Fruit fly (Drosophila melanogaster): ENCODE data around the gene CG8132.
A peak's percentile ranks its signal among the peaks of the same experiment; 100 is the strongest.

Gene CG8132

dm6 chr3R:9419300-9419652, 18.0 kb downstream of the CG8132 start (continued):
- TF ChIP-seq pho (GFP tag; optimal IDR thresholded peaks at IDR 0.05) (no peak), YL-1 (GFP tag; optimal IDR thresholded peaks at IDR 0.05) (no peak), CG8290 (GFP tag; optimal IDR thresholded peaks at IDR 0.05) (no peak), CG8290 (tag; optimal IDR thresholded peaks at IDR 0.05) (peak in 1 of 2 experiments; percentile 3), Lpt (GFP tag; optimal IDR thresholded peaks at IDR 0.05) (no peak), twi (tag; optimal IDR thresholded peaks at IDR 0.05) (no peak), MTF-1 (GFP tag; optimal IDR thresholded peaks at IDR 0.05; ENCODE audit: borderline replicate concordance) (peak; percentile 49), CG13894 (tag; optimal IDR thresholded peaks at IDR 0.05) (peak; percentile 4), sqz (GFP tag; optimal IDR thresholded peaks at IDR 0.05) (peak; percentile 66), sr (GFP tag; IDR thresholded peaks at IDR 0.05) (no peak), kni (GFP tag; optimal IDR thresholded peaks at IDR 0.05) (no peak), yki (optimal IDR thresholded peaks at IDR 0.05) (peak; percentile 98), ac (GFP tag; optimal IDR thresholded peaks at IDR 0.05) (peak; percentile 70), mld (GFP tag; IDR thresholded peaks at IDR 0.05; ENCODE audit: partially characterized antibody) (no peak), Hsf (GFP tag; optimal IDR thresholded peaks at IDR 0.05) (no peak), CG34376 (GFP tag; optimal IDR thresholded peaks at IDR 0.05) (peak; percentile 72), CG2199 (GFP tag; IDR thresholded peaks at IDR 0.05) (no peak), CG30403 (GFP tag; optimal IDR thresholded peaks at IDR 0.05) (no peak), lbe (GFP tag; optimal IDR thresholded peaks at IDR 0.05) (peak; percentile 53), Fer3 (tag; optimal IDR thresholded peaks at IDR 0.05) (peak; percentile 23), abd-A (tag; optimal IDR thresholded peaks at IDR 0.05) (peak; percentile 14), CG17385 (GFP tag; optimal IDR thresholded peaks at IDR 0.05) (peak; percentile 61), CHES-1-like (GFP tag; optimal IDR thresholded peaks at IDR 0.05) (peak; percentile 10), hkb (optimal IDR thresholded peaks at IDR 0.05) (no peak), hkb (GFP tag; IDR thresholded peaks at IDR 0.05) (no peak), corto (GFP tag; optimal IDR thresholded peaks at IDR 0.05) (no peak), en (GFP tag; optimal IDR thresholded peaks at IDR 0.05) (no peak), CG7556 (GFP tag; optimal IDR thresholded peaks at IDR 0.05) (no peak), Fer2 (tag; optimal IDR thresholded peaks at IDR 0.05) (no peak), CG2678 (tag; optimal IDR thresholded peaks at IDR 0.05) (no peak), seq (GFP tag; IDR thresholded peaks at IDR 0.05) (no peak), wor (GFP tag; IDR thresholded peaks at IDR 0.05) (no peak), Camta (GFP tag; optimal IDR thresholded peaks at IDR 0.05) (no peak), onecut (GFP tag; IDR thresholded peaks at IDR 0.05) (peak; percentile 83), CG12104 (GFP tag; optimal IDR thresholded peaks at IDR 0.05) (no peak), ftz-f1 (GFP tag; optimal IDR thresholded peaks at IDR 0.05) (peak; percentile 14), Neu2 (GFP tag; optimal IDR thresholded peaks at IDR 0.05; ENCODE audit: borderline replicate concordance) (no peak), fu2 (GFP tag; optimal IDR thresholded peaks at IDR 0.05) (no peak), sug (tag; optimal IDR thresholded peaks at IDR 0.05) (no peak), bigmax (GFP tag; optimal IDR thresholded peaks at IDR 0.05) (peak; percentile 9), btn (GFP tag; optimal IDR thresholded peaks at IDR 0.05) (no peak), CG12659 (GFP tag; optimal IDR thresholded peaks at IDR 0.05) (no peak), CG15514 (GFP tag; optimal IDR thresholded peaks at IDR 0.05) (peak; percentile 36), pfk (GFP tag; optimal IDR thresholded peaks at IDR 0.05) (peak; percentile 2), CG18262 (tag; optimal IDR thresholded peaks at IDR 0.05) (no peak), nerfin-1 (tag; optimal IDR thresholded peaks at IDR 0.05) (peak; percentile 79), CG8924 (tag; optimal IDR thresholded peaks at IDR 0.05) (peak; percentile 11), CG14965 (GFP tag; optimal IDR thresholded peaks at IDR 0.05; ENCODE audit: borderline replicate concordance) (no peak), B-H2 (GFP tag; optimal IDR thresholded peaks at IDR 0.05) (peak; percentile 21), Xbp1 (GFP tag; optimal IDR thresholded peaks at IDR 0.05) (peak; percentile 17), CG1024 (GFP tag; IDR thresholded peaks at IDR 0.05) (no peak), tna (GFP tag; IDR thresholded peaks at IDR 0.05; ENCODE audit: partially characterized antibody) (no peak)
